Fruit fly (Drosophila melanogaster): Measurements from ENCODE around the gene CG10979.

CG10979 gene

dm6 chr3R:5824456-5824855 lies 30.0 kb downstream of the CG10979 start, which contains the start of the genes Sec20 and dgrn (continued):
- peak; percentile 26 for TF ChIP-seq oc (tag; optimal IDR thresholded peaks at IDR 0.05)
- peak; percentile 38 for TF ChIP-seq CG17568 (GFP tag; optimal IDR thresholded peaks at IDR 0.05)
- peak; percentile 58 for TF ChIP-seq CG9215 (GFP tag; IDR thresholded peaks at IDR 0.05)
- TF ChIP-seq Ravus (GFP tag; IDR thresholded peaks at IDR 0.05): no peak
- no peak for TF ChIP-seq CG2678 (tag; optimal IDR thresholded peaks at IDR 0.05)
- peak; percentile 95 for TF ChIP-seq trem (tag; optimal IDR thresholded peaks at IDR 0.05)
- peak; percentile 64 for TF ChIP-seq Hsf (GFP tag; optimal IDR thresholded peaks at IDR 0.05)
- peak; percentile 50 for TF ChIP-seq chn (GFP tag; optimal IDR thresholded peaks at IDR 0.05)
- peak; percentile 83 for TF ChIP-seq nmo (GFP tag; optimal IDR thresholded peaks at IDR 0.05)
- 0 out of 2 replicates have a peak, but pooled peaks have one; percentile 21 for TF ChIP-seq ranshi (GFP tag; IDR thresholded peaks at IDR 0.05)
- peak; percentile 15 for TF ChIP-seq sqz (GFP tag; optimal IDR thresholded peaks at IDR 0.05)
- no peak; the same call in 2 of the 3 replicates for TF ChIP-seq H15 (GFP tag; IDR thresholded peaks at IDR 0.05)
- peak; percentile 66 for TF ChIP-seq Dref (GFP tag; IDR thresholded peaks at IDR 0.05)
- no peak for TF ChIP-seq Eip74EF (GFP tag; optimal IDR thresholded peaks at IDR 0.05)
- TF ChIP-seq CG6689 (GFP tag; IDR thresholded peaks at IDR 0.05): peak; percentile 47; the same call in 1 of the 2 replicates
- TF ChIP-seq mirr (GFP tag; optimal IDR thresholded peaks at IDR 0.05): no peak
- peak; percentile 74 for TF ChIP-seq Max (GFP tag; optimal IDR thresholded peaks at IDR 0.05)
- TF ChIP-seq Sox102F (GFP tag; optimal IDR thresholded peaks at IDR 0.05): peak; percentile 68
- no peak for TF ChIP-seq Vsx1 (GFP tag; optimal IDR thresholded peaks at IDR 0.05)
- TF ChIP-seq ara (GFP tag; IDR thresholded peaks at IDR 0.05): no peak
- TF ChIP-seq CG4360 (GFP tag; IDR thresholded peaks at IDR 0.05): no peak
- peak; percentile 53 for TF ChIP-seq CG10543 (GFP tag; optimal IDR thresholded peaks at IDR 0.05)
- peak; percentile 6 for TF ChIP-seq gro (GFP tag; optimal IDR thresholded peaks at IDR 0.05)
- no peak for TF ChIP-seq Antp (GFP tag; optimal IDR thresholded peaks at IDR 0.05)
- TF ChIP-seq CG10366 (GFP tag; IDR thresholded peaks at IDR 0.05): peak; percentile 18; the same call in 1 of the 2 replicates
- TF ChIP-seq peb (GFP tag; IDR thresholded peaks at IDR 0.05): no peak
- TF ChIP-seq CG8924 (tag; optimal IDR thresholded peaks at IDR 0.05): peak; percentile 73
- TF ChIP-seq disco-r (GFP tag; optimal IDR thresholded peaks at IDR 0.05): no peak
- TF ChIP-seq Bdp1 (GFP tag; optimal IDR thresholded peaks at IDR 0.05): no peak
- TF ChIP-seq tup (GFP tag; optimal IDR thresholded peaks at IDR 0.05): peak; percentile 37
- peak; percentile 87 for TF ChIP-seq tna (GFP tag; IDR thresholded peaks at IDR 0.05; ENCODE audit: partially characterized antibody)
- no peak for TF ChIP-seq bowl (GFP tag; IDR thresholded peaks at IDR 0.05)
- TF ChIP-seq Gsc (GFP tag; IDR thresholded peaks at IDR 0.05): no peak
- TF ChIP-seq CG15696 (tag; optimal IDR thresholded peaks at IDR 0.05): peak; percentile 80
- TF ChIP-seq dysf (GFP tag; IDR thresholded peaks at IDR 0.05): peak; percentile 46; the same call in 1 of the 3 replicates
- TF ChIP-seq Mad (GFP tag; optimal IDR thresholded peaks at IDR 0.05): peak; percentile 48
- peak; percentile 47; the same call in 1 of the 2 replicates for TF ChIP-seq al (GFP tag; IDR thresholded peaks at IDR 0.05)
- TF ChIP-seq dati (GFP tag; IDR thresholded peaks at IDR 0.05): no peak
- no peak for TF ChIP-seq CG5180 (GFP tag; optimal IDR thresholded peaks at IDR 0.05)
- peak; percentile 66 for TF ChIP-seq CG8388 (GFP tag; optimal IDR thresholded peaks at IDR 0.05)
- TF ChIP-seq zfh2 (GFP tag; optimal IDR thresholded peaks at IDR 0.05): peak; percentile 55
- peak; percentile 61 for TF ChIP-seq HLH3B (GFP tag; IDR thresholded peaks at IDR 0.05)
- peak; percentile 39; the same call in 1 of the 3 replicates for TF ChIP-seq ci (GFP tag; IDR thresholded peaks at IDR 0.05)
- peak; percentile 60 for TF ChIP-seq Abd-B (GFP tag; optimal IDR thresholded peaks at IDR 0.05)
- no peak for TF ChIP-seq pita (GFP tag; optimal IDR thresholded peaks at IDR 0.05)
- peak; percentile 84 for TF ChIP-seq CG2120 (GFP tag; optimal IDR thresholded peaks at IDR 0.05)
- TF ChIP-seq CG34376 (GFP tag; optimal IDR thresholded peaks at IDR 0.05): peak; percentile 1
- TF ChIP-seq crp (GFP tag; optimal IDR thresholded peaks at IDR 0.05): peak in 1 of 2 experiments; percentile 6
- peak; percentile 75 for TF ChIP-seq dmrt11E (tag; optimal IDR thresholded peaks at IDR 0.05)
- TF ChIP-seq NC2β (GFP tag; optimal IDR thresholded peaks at IDR 0.05): no peak
- TF ChIP-seq danr (GFP tag; IDR thresholded peaks at IDR 0.05): peak; percentile 59
